Fruit fly (Drosophila melanogaster): ENCODE results near the gene CG1812.

CG1812 gene

dm6 chrX:20501040-20501609, 10.2 kb upstream of the CG1812 start (continued):
- TF ChIP-seq gem (tag; optimal IDR thresholded peaks at IDR 0.05) (peak; percentile 71), Kr (GFP tag; optimal IDR thresholded peaks at IDR 0.05) (no peak), Lpt (GFP tag; optimal IDR thresholded peaks at IDR 0.05) (no peak), pum (GFP tag; optimal IDR thresholded peaks at IDR 0.05) (peak; percentile 26), ato (GFP tag; IDR thresholded peaks at IDR 0.05; ENCODE audit: partially characterized antibody) (no peak), HLH4C (GFP tag; IDR thresholded peaks at IDR 0.05; ENCODE audit: partially characterized antibody) (no peak), Meics (GFP tag; optimal IDR thresholded peaks at IDR 0.05) (no peak), tx (GFP tag; optimal IDR thresholded peaks at IDR 0.05) (no peak), disco-r (GFP tag; optimal IDR thresholded peaks at IDR 0.05) (no peak), CG6689 (GFP tag; IDR thresholded peaks at IDR 0.05) (0 out of 2 replicates have a peak, but pooled peaks have one; percentile 26), bigmax (GFP tag; optimal IDR thresholded peaks at IDR 0.05) (no peak), Lhr (GFP tag; optimal IDR thresholded peaks at IDR 0.05) (no peak), CG7987 (GFP tag; optimal IDR thresholded peaks at IDR 0.05) (no peak), E2f2 (GFP tag; IDR thresholded peaks at IDR 0.05) (no peak), zen (tag; optimal IDR thresholded peaks at IDR 0.05) (no peak), wdn (GFP tag; IDR thresholded peaks at IDR 0.05) (no peak), CG32772 (GFP tag; IDR thresholded peaks at IDR 0.05) (peak; percentile 30; the same call in 1 of the 2 replicates), Poxn (GFP tag; IDR thresholded peaks at IDR 0.05) (no peak), CG42726 (GFP tag; IDR thresholded peaks at IDR 0.05; ENCODE audit: partially characterized antibody) (no peak), Ets97D (GFP tag; optimal IDR thresholded peaks at IDR 0.05) (no peak), CG3163 (GFP tag; optimal IDR thresholded peaks at IDR 0.05) (no peak), Ada2b (GFP tag; IDR thresholded peaks at IDR 0.05) (peak; percentile 23; the same call in 1 of the 2 replicates), CG12744 (GFP tag; optimal IDR thresholded peaks at IDR 0.05) (no peak), CG17829 (tag; optimal IDR thresholded peaks at IDR 0.05) (no peak), lov (optimal IDR thresholded peaks at IDR 0.05) (no peak), lov (GFP tag; IDR thresholded peaks at IDR 0.05) (0 out of 3 replicates have a peak, but pooled peaks have one; percentile 14), hkb (optimal IDR thresholded peaks at IDR 0.05) (no peak), hkb (GFP tag; IDR thresholded peaks at IDR 0.05) (peak; percentile 39; the same call in 1 of the 2 replicates), ash1 (GFP tag; optimal IDR thresholded peaks at IDR 0.05) (no peak), CG6683 (GFP tag; optimal IDR thresholded peaks at IDR 0.05) (no peak), Atf3 (GFP tag; optimal IDR thresholded peaks at IDR 0.05) (no peak), ATbp (GFP tag; optimal IDR thresholded peaks at IDR 0.05) (peak; percentile 32), Med (GFP tag) (peak; percentile 90), sens (GFP tag) (peak; percentile 89), Hr3 (GFP tag; optimal IDR thresholded peaks at IDR 0.05) (peak; percentile 6), nau (GFP tag; optimal IDR thresholded peaks at IDR 0.05) (no peak), eve (GFP tag; optimal IDR thresholded peaks at IDR 0.05) (no peak), CkIIα-i1 (GFP tag; IDR thresholded peaks at IDR 0.05) (no peak), prd (optimal IDR thresholded peaks at IDR 0.05) (no peak), prd (GFP tag; IDR thresholded peaks at IDR 0.05) (peak; percentile 51; the same call in 1 of the 3 replicates), ci (GFP tag; IDR thresholded peaks at IDR 0.05) (0 out of 3 replicates have a peak, but pooled peaks have one; percentile 47), NK7.1 (GFP tag; optimal IDR thresholded peaks at IDR 0.05) (no peak), CG11456 (GFP tag; IDR thresholded peaks at IDR 0.05) (no peak), CG15269 (tag; optimal IDR thresholded peaks at IDR 0.05) (peak; percentile 36), Chrac-16 (GFP tag; optimal IDR thresholded peaks at IDR 0.05) (peak; percentile 32), CG16863 (GFP tag; optimal IDR thresholded peaks at IDR 0.05) (no peak), Ssrp (tag; optimal IDR thresholded peaks at IDR 0.05) (peak; percentile 17), GATAe (GFP tag; conservative IDR thresholded peaks at IDR 0.05) (no peak), zfh2 (GFP tag; optimal IDR thresholded peaks at IDR 0.05) (no peak), CG7928 (GFP tag; optimal IDR thresholded peaks at IDR 0.05) (no peak), HHEX (GFP tag; optimal IDR thresholded peaks at IDR 0.05) (no peak), Nf-YB (GFP tag; optimal IDR thresholded peaks at IDR 0.05) (no peak)
